Worm (Caenorhabditis elegans) whole organism, L1 larva: Measurements from ENCODE around the gene C55A1.11.
A peak's percentile ranks its signal among the peaks of the same experiment; 100 is the strongest.
"Not testable (repeated sequence)": the region's sequence is repeated elsewhere in the genome, so short reads cannot be mapped to it uniquely, and the experiment has no call there.

Source experiments
- C04F5.9 ChIP-seq: sonication (generic microtip); optimal IDR thresholded peaks from 2 replicates; lab custom pipeline; 2016; ENCODE audit warnings: missing genetic modification characterization, missing compliant biosample characterization
- alr-1 ChIP-seq: fragments of 200-800 bp; sonication (Bioruptor generic); optimal IDR thresholded peaks from 2 replicates; lab custom pipeline; 2018; ENCODE audit warnings: borderline replicate concordance, mild to moderate bottlenecking, missing genetic modification characterization, missing compliant biosample characterization
- blmp-1 ChIP-seq: fragments of 150-350 bp; optimal IDR thresholded peaks from 2 replicates; lab custom pipeline; 2014; ENCODE audit warnings: missing biosample characterization, missing genetic modification characterization
- ceh-63 ChIP-seq: fragments of 200-800 bp; sonication (Bioruptor generic); optimal IDR thresholded peaks from 2 replicates; lab custom pipeline; 2018; ENCODE audit warnings: mild to moderate bottlenecking, missing genetic modification characterization, missing compliant biosample characterization
- ceh-82 ChIP-seq, 3 experiments: fragments of 150-350 bp in 1 of 3; sonication (generic microtip) in 2 of 3; optimal IDR thresholded peaks; 2 replicates each; lab custom pipeline; 2014 to 2017; ENCODE audit warnings: missing biosample characterization in 3 of 3, missing genetic modification characterization in 3 of 3
- ceh-88 ChIP-seq: fragments of 200-800 bp; sonication (Bioruptor generic); IDR thresholded peaks from 2 replicates; pipeline ENCODE4 v1.3.6; 2022; ENCODE audit warnings: missing genetic modification characterization, missing compliant biosample characterization
- dpl-1 ChIP-seq, 3 experiments: fragments of 150-350 bp in 2 of 3; sonication (generic microtip) in 1 of 3; optimal IDR thresholded peaks; 2 replicates each; lab custom pipeline; 2014 to 2017; ENCODE audit warnings: missing biosample characterization in 3 of 3, missing genetic modification characterization in 3 of 3, missing genetic modification reagents in 3 of 3
- dsc-1 ChIP-seq: sonication (generic microtip); optimal IDR thresholded peaks from 2 replicates; lab custom pipeline; 2016; ENCODE audit warnings: mild to moderate bottlenecking, missing genetic modification characterization, missing compliant biosample characterization
- efl-3 ChIP-seq: fragments of 200-800 bp; sonication (Bioruptor generic); optimal IDR thresholded peaks from 2 replicates; lab custom pipeline; 2018; ENCODE audit warnings: mild to moderate bottlenecking, missing genetic modification characterization, missing compliant biosample characterization
- egl-13 ChIP-seq: sonication (generic microtip); optimal IDR thresholded peaks from 2 replicates; lab custom pipeline; 2016; ENCODE audit warnings: missing genotype, missing genetic modification reagents, missing genetic modification characterization, missing compliant biosample characterization
- egl-27 ChIP-seq, 2 experiments: fragments of 150-350 bp in 1 of 2; sonication (generic microtip); optimal IDR thresholded peaks; 3 replicates each; lab custom pipeline; 2017 to 2018; ENCODE audit warnings: missing biosample characterization in 2 of 2, missing genetic modification characterization in 2 of 2, missing genetic modification reagents in 2 of 2
- elt-2 ChIP-seq: sonication (generic microtip); optimal IDR thresholded peaks from 2 replicates; lab custom pipeline; 2016; ENCODE audit warnings: missing genetic modification characterization, mild to moderate bottlenecking, inconsistent platforms, missing compliant biosample characterization, missing genetic modification reagents
- ets-5 ChIP-seq: fragments of 200-800 bp; sonication (Bioruptor generic); IDR thresholded peaks from 2 replicates; pipeline ENCODE4 v1.3.6; 2022; ENCODE audit warnings: missing genetic modification characterization, missing compliant biosample characterization
- fkh-10 ChIP-seq: sonication (generic microtip); optimal IDR thresholded peaks from 2 replicates; lab custom pipeline; 2017; ENCODE audit warnings: missing biosample characterization, missing genetic modification reagents, missing genetic modification characterization
- fkh-8 ChIP-seq: sonication (generic microtip); optimal IDR thresholded peaks from 2 replicates; lab custom pipeline; 2016; ENCODE audit warnings: mild to moderate bottlenecking, missing genetic modification characterization, missing compliant biosample characterization
- fos-1 ChIP-seq: fragments of 150-350 bp; optimal IDR thresholded peaks from 2 replicates; lab custom pipeline; 2014; ENCODE audit warnings: missing biosample characterization, missing genetic modification characterization
- hlh-4 ChIP-seq: sonication (generic microtip); optimal IDR thresholded peaks from 2 replicates; lab custom pipeline; 2016; ENCODE audit warnings: mild to moderate bottlenecking, missing genetic modification characterization, missing compliant biosample characterization
- hpl-2 ChIP-seq: fragments of 150-350 bp; optimal IDR thresholded peaks from 2 replicates; lab custom pipeline; 2014; ENCODE audit warnings: missing biosample characterization, missing genetic modification reagents, missing genetic modification characterization
- jun-1 ChIP-seq: fragments of 150-350 bp; optimal IDR thresholded peaks from 2 replicates; lab custom pipeline; 2014; ENCODE audit warnings: missing biosample characterization, missing genetic modification reagents, missing genetic modification characterization
- lin-14 ChIP-seq: fragments of 200-800 bp; sonication (Bioruptor generic); optimal IDR thresholded peaks from 2 replicates; lab custom pipeline; 2018; ENCODE audit warnings: mild to moderate bottlenecking, missing genetic modification characterization, moderate library complexity, missing compliant biosample characterization
- lin-35 ChIP-seq, 2 experiments: fragments of 150-350 bp; optimal IDR thresholded peaks; 2 replicates each; lab custom pipeline; 2014; ENCODE audit warnings: missing biosample characterization in 2 of 2, missing genetic modification characterization in 2 of 2, missing genetic modification reagents in 2 of 2
- lir-3 ChIP-seq: sonication (generic microtip); optimal IDR thresholded peaks from 2 replicates; lab custom pipeline; 2016; ENCODE audit warnings: mild to moderate bottlenecking, missing genetic modification characterization, moderate library complexity, missing compliant biosample characterization; ENCODE audit not compliant: poor library complexity
- lsy-2 ChIP-seq, 2 experiments: fragments of 150-350 bp; optimal IDR thresholded peaks; 2 replicates each; lab custom pipeline; 2014; ENCODE audit warnings: missing biosample characterization in 2 of 2, missing genetic modification characterization in 2 of 2
- mdl-1 ChIP-seq, 2 experiments: fragments of 150-350 bp; optimal IDR thresholded peaks; 2 replicates each; lab custom pipeline; 2014 to 2017; ENCODE audit warnings: missing biosample characterization in 2 of 2, missing genetic modification characterization in 2 of 2, inconsistent platforms in 1 of 2
- nhr-12 ChIP-seq: sonication (generic microtip); optimal IDR thresholded peaks from 2 replicates; lab custom pipeline; 2017; ENCODE audit warnings: missing biosample characterization, missing genetic modification characterization
- nhr-20 ChIP-seq: sonication (generic microtip); optimal IDR thresholded peaks from 2 replicates; lab custom pipeline; 2016; ENCODE audit warnings: mild to moderate bottlenecking, missing genetic modification characterization, missing compliant biosample characterization
- nhr-237 ChIP-seq: fragments of 150-350 bp; optimal IDR thresholded peaks from 2 replicates; lab custom pipeline; 2014; ENCODE audit warnings: missing biosample characterization, missing genetic modification characterization
- nhr-28 ChIP-seq: fragments of 150-350 bp; optimal IDR thresholded peaks from 2 replicates; lab custom pipeline; 2014; ENCODE audit warnings: missing biosample characterization, missing genetic modification characterization
- nhr-85 ChIP-seq: sonication (generic microtip); peaks from one replicate; lab custom pipeline; 2016; ENCODE audit warnings: missing genetic modification characterization, inconsistent platforms, missing compliant biosample characterization
- nhr-90 ChIP-seq: sonication (generic microtip); optimal IDR thresholded peaks from 2 replicates; lab custom pipeline; 2016; ENCODE audit warnings: mild to moderate bottlenecking, missing genetic modification characterization, missing compliant biosample characterization; ENCODE audit not compliant: poor library complexity
- pax-3 ChIP-seq: fragments of 200-800 bp; sonication (Bioruptor generic); optimal IDR thresholded peaks from 2 replicates; lab custom pipeline; 2018; ENCODE audit warnings: mild to moderate bottlenecking, missing genetic modification characterization, moderate library complexity, missing compliant biosample characterization
- pqm-1 ChIP-seq: sonication (generic microtip); optimal IDR thresholded peaks from 3 replicates; lab custom pipeline; 2017; ENCODE audit warnings: missing biosample characterization, missing genetic modification characterization
- sox-4 ChIP-seq: sonication (generic microtip); optimal IDR thresholded peaks from 2 replicates; lab custom pipeline; 2016; ENCODE audit warnings: missing genetic modification characterization, missing compliant biosample characterization
- sptf-1 ChIP-seq: fragments of 150-350 bp; optimal IDR thresholded peaks from 2 replicates; lab custom pipeline; 2014; ENCODE audit warnings: missing biosample characterization, missing genetic modification characterization
- sup-37 ChIP-seq: fragments of 200-800 bp; sonication (Bioruptor generic); optimal IDR thresholded peaks from 2 replicates; lab custom pipeline; 2018; ENCODE audit warnings: mild to moderate bottlenecking, missing genetic modification characterization, missing compliant biosample characterization
- tbx-2 ChIP-seq: sonication (generic microtip); optimal IDR thresholded peaks from 2 replicates; lab custom pipeline; 2016; ENCODE audit warnings: missing genetic modification characterization, missing compliant biosample characterization
- unc-130 ChIP-seq: fragments of 150-350 bp; optimal IDR thresholded peaks from 2 replicates; lab custom pipeline; 2017; ENCODE audit warnings: missing biosample characterization, missing genetic modification characterization, inconsistent platforms
- zip-4 ChIP-seq: fragments of 200-800 bp; sonication (Bioruptor generic); optimal IDR thresholded peaks from 2 replicates; lab custom pipeline; 2018; ENCODE audit warnings: mild to moderate bottlenecking, missing genetic modification characterization, moderate library complexity, missing compliant biosample characterization
- ztf-4 ChIP-seq: fragments of 150-350 bp; optimal IDR thresholded peaks from 2 replicates; lab custom pipeline; 2014; ENCODE audit warnings: missing biosample characterization, missing genetic modification characterization

C55A1.11 gene

DNA sequence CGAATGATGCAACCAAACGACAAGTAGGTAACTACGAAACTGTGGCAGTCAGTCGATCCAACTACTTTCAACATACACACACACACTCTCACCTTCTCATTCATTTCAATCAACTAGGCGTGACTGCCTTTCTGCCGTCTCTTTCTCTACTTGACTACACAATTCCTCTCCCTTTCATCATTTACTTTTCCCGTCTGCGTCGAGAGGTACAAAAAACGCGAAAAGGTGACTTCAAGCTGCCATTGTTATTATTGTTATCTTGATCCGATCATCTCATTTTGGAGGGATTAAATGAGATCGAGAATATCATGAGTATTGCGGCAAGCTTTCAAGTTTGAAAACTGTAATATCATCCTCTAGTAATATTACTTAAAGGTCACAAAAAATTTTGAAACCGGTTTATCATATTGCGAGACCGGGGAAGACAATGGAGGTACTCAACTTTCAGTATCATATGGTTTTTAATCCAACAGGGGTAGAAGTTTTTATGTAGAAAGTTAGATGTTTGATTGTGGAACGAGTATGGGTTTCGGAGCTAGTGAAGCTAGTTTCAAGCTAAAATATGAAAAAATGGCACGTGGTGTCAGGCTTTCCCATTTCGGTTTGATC lies 38.5 kb downstream of the C55A1.11 start (continued):
- TF ChIP-seq nhr-237 (tag; lab: Kevin White, UChicago) (no peak), alr-1 (tag; lab: Kevin White, UChicago) (no peak), egl-27 (tag; optimal IDR thresholded peaks at IDR 0.05; lab: Kevin White, UChicago) (peak in 1 of 2 experiments; percentile 11), ceh-63 (GFP tag; lab: Kevin White, UChicago) (no peak), C04F5.9 (no peak), dsc-1 (tag; lab: Kevin White, UChicago) (no peak), nhr-90 (tag; lab: Kevin White, UChicago) (no peak), fkh-10 (no peak), zip-4 (GFP tag; lab: Kevin White, UChicago) (no peak), egl-13 (tag; lab: Kevin White, UChicago) (no peak)

DNA sequence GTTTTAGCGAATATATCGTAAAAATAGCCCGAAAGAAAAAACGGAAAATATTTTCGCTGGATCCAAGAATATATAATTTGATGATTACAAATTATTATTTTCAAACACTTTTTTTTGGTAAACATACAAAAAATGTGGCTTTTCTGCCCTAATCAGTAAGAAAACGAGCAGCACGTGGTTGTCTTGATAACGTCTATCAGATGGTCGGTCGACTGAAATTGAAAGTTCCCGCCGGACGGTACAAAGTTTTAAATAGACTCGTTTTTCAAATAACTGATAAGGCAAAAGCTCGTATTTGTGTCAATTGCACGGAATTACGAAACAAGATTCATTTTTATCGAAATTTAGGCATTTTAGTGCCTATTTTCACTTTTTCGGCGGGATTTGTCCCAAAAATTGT lies 41.1 kb downstream of the C55A1.11 start:
- TF ChIP-seq nhr-90 (tag; lab: Kevin White, UChicago) (peak; percentile 63), ets-5 (GFP tag; lab: Robert Waterston, UW) (no peak), lsy-2 (tag; optimal IDR thresholded peaks at IDR 0.05; lab: Kevin White, UChicago) (no peak), lin-35 (GFP tag; optimal IDR thresholded peaks at IDR 0.05; lab: Kevin White, UChicago) (peak in 1 of 2 experiments; percentile 58), pqm-1 (peak; percentile 13), jun-1 (tag; lab: Kevin White, UChicago) (no peak), pax-3 (tag; lab: Kevin White, UChicago) (no peak), blmp-1 (tag; lab: Kevin White, UChicago) (peak; percentile 46), tbx-2 (tag; lab: Kevin White, UChicago) (no peak), ztf-4 (tag; lab: Kevin White, UChicago) (no peak), mdl-1 (tag; optimal IDR thresholded peaks at IDR 0.05; lab: Kevin White, UChicago) (peak in 1 of 2 experiments; percentile 61), nhr-20 (tag; lab: Kevin White, UChicago) (peak; percentile 62), fkh-8 (tag; lab: Kevin White, UChicago) (no peak), ceh-88 (GFP tag; lab: Robert Waterston, UW) (no peak), efl-3 (no peak), sox-4 (tag; lab: Kevin White, UChicago) (no peak), elt-2 (tag; lab: Kevin White, UChicago) (peak; percentile 98), dpl-1 (GFP tag; optimal IDR thresholded peaks at IDR 0.05; lab: Kevin White, UChicago) (no peak), lir-3 (tag; lab: Kevin White, UChicago) (no peak)

DNA sequence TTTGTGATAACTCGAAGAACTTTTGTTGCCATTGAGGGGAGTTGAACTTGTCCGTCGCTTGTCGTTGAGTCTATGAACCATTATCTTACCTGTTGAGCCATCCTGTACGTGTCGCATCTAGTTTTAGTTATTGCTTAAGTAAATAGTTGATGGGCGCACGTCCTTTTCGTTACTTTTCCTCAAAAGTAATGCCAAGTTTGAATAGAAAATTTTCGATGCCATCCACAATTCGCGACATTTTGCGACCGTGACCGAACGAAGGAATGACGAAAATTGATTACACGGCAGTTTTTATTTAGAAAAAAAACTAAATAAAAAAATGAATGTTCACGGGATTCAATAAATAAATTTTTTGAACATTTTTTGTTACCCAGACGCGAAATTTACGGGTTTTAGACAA lies 42.5 kb downstream of the C55A1.11 start, which contains the start of gene F53E4.1:
Gene F53E4.1, minus strand, starts transcription at position 101 of the 400 bp plus-strand sequence.
- not testable (repeated sequence) for TF ChIP-seq nhr-28 (tag; lab: Kevin White, UChicago); ceh-82 (tag; optimal IDR thresholded peaks at IDR 0.05; lab: Kevin White, UChicago); nhr-85 (tag; lab: Kevin White, UChicago)

DNA sequence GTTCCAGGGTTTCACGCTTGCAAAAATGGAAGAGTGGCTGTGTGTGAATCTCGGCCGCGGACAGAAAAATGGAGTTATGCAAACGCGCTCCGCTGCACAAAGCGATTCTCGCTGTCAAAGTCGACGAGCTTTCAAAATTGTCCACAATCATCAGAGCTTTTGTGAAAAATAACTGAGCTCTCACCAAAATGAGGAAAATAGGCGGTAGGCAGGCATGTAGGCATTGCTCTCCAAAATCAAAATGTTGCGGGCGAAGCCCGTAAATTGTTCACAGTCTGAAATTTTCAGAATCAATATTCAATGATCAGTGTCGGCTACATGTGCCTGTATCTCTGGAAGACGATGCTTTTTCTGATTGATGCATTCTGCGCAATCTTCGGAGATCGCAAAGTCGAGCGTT lies 43.2 kb downstream of the C55A1.11 start, which contains the start of gene K06B4.4:
Gene K06B4.4, plus strand, starts transcription at position 301 of the 400 bp plus-strand sequence.
- TF ChIP-seq pqm-1 (no peak), lin-14 (GFP tag; lab: Kevin White, UChicago) (no peak), ceh-63 (GFP tag; lab: Kevin White, UChicago) (no peak), fos-1 (no peak), sptf-1 (tag; lab: Kevin White, UChicago) (no peak), unc-130 (tag; lab: Kevin White, UChicago) (no peak), C04F5.9 (no peak), hpl-2 (GFP tag; lab: Kevin White, UChicago) (no peak), nhr-12 (tag; lab: Kevin White, UChicago) (no peak), hlh-4 (tag; lab: Kevin White, UChicago) (no peak), nhr-85 (tag; lab: Kevin White, UChicago) (no peak), lir-3 (tag; lab: Kevin White, UChicago) (no peak), egl-13 (tag; lab: Kevin White, UChicago) (no peak), sup-37 (GFP tag; lab: Kevin White, UChicago) (no peak)
